Worm (Caenorhabditis elegans) whole organism, late embryonic: ENCODE measurements around the gene F16F9.3.

ENCODE experiments used
- K02D7.2 ChIP-seq: sonication (generic microtip); optimal IDR thresholded peaks from 2 replicates; lab custom pipeline; 2017; ENCODE audit warnings: mild to moderate bottlenecking, missing genetic modification characterization, missing compliant biosample characterization
- K09A11.1 ChIP-seq: sonication (generic microtip); optimal IDR thresholded peaks from 2 replicates; lab custom pipeline; 2017; ENCODE audit warnings: antibody characterized with exemption, mild to moderate bottlenecking, missing genetic modification characterization, missing compliant biosample characterization; ENCODE audit not compliant: insufficient read depth
- ceh-14 ChIP-seq: sonication (generic microtip); optimal IDR thresholded peaks from 2 replicates; lab custom pipeline; 2016; ENCODE audit warnings: missing genotype, missing genetic modification characterization, missing compliant biosample characterization
- ceh-18 ChIP-seq: sonication (generic microtip); optimal IDR thresholded peaks from 2 replicates; lab custom pipeline; 2016; ENCODE audit warnings: missing genetic modification characterization, missing compliant biosample characterization
- ceh-22 ChIP-seq: sonication (generic microtip); optimal IDR thresholded peaks from 2 replicates; lab custom pipeline; 2017; ENCODE audit warnings: missing biosample characterization, missing genetic modification characterization
- ceh-31 ChIP-seq: sonication (generic microtip); optimal IDR thresholded peaks from 2 replicates; lab custom pipeline; 2016; ENCODE audit warnings: missing genetic modification characterization, missing compliant biosample characterization
- ceh-34 ChIP-seq: sonication (generic microtip); optimal IDR thresholded peaks from 2 replicates; lab custom pipeline; 2016; ENCODE audit warnings: mild to moderate bottlenecking, missing genetic modification characterization, missing compliant biosample characterization
- ceh-45 ChIP-seq: fragments of 200-800 bp; sonication (Bioruptor generic); IDR thresholded peaks from 2 replicates; pipeline ENCODE4 v1.3.6; 2022; ENCODE audit warnings: missing genetic modification reagents, missing genetic modification characterization, missing compliant biosample characterization
- che-1 ChIP-seq: sonication (generic microtip); optimal IDR thresholded peaks from 2 replicates; lab custom pipeline; 2016; ENCODE audit warnings: mild to moderate bottlenecking, missing genetic modification characterization, missing compliant biosample characterization
- elt-2 ChIP-seq: sonication (generic microtip); optimal IDR thresholded peaks from 2 replicates; lab custom pipeline; 2016; ENCODE audit warnings: missing genetic modification reagents, missing genetic modification characterization, missing compliant biosample characterization
- fkh-10 ChIP-seq: fragments of 150-350 bp; optimal IDR thresholded peaks from 2 replicates; lab custom pipeline; 2014; ENCODE audit warnings: missing biosample characterization, missing genetic modification reagents, missing genetic modification characterization
- fkh-6 ChIP-seq: sonication (generic microtip); optimal IDR thresholded peaks from 2 replicates; lab custom pipeline; 2016; ENCODE audit warnings: missing genetic modification characterization, missing compliant biosample characterization
- gmeb-2 ChIP-seq: sonication (generic microtip); optimal IDR thresholded peaks from 2 replicates; lab custom pipeline; 2016; ENCODE audit warnings: missing genetic modification characterization, inconsistent platforms, missing compliant biosample characterization
- hlh-15 ChIP-seq: sonication (generic microtip); optimal IDR thresholded peaks from 2 replicates; lab custom pipeline; 2016; ENCODE audit warnings: missing genetic modification characterization, missing compliant biosample characterization
- lin-11 ChIP-seq: fragments of 200-800 bp; sonication (Bioruptor generic); optimal IDR thresholded peaks from 2 replicates; lab custom pipeline; 2018; ENCODE audit warnings: mild to moderate bottlenecking, missing genetic modification characterization, missing compliant biosample characterization
- madf-2 ChIP-seq: sonication (generic microtip); optimal IDR thresholded peaks from 2 replicates; lab custom pipeline; 2017; ENCODE audit warnings: missing genetic modification characterization, missing compliant biosample characterization
- mec-3 ChIP-seq: sonication (generic microtip); optimal IDR thresholded peaks from 2 replicates; lab custom pipeline; 2016; ENCODE audit warnings: borderline replicate concordance, missing genetic modification characterization, missing compliant biosample characterization
- nfya-1 ChIP-seq: sonication (generic microtip); optimal IDR thresholded peaks from 2 replicates; lab custom pipeline; 2017; ENCODE audit warnings: missing genetic modification characterization, mild to moderate bottlenecking, missing compliant biosample characterization, antibody characterized with exemption, moderate library complexity
- nhr-232 ChIP-seq: sonication (generic microtip); optimal IDR thresholded peaks from 2 replicates; lab custom pipeline; 2016; ENCODE audit warnings: missing genetic modification characterization, missing compliant biosample characterization
- npax-4 ChIP-seq: sonication (generic microtip); optimal IDR thresholded peaks from 2 replicates; lab custom pipeline; 2016; ENCODE audit warnings: missing genetic modification characterization, missing compliant biosample characterization
- pag-3 ChIP-seq: sonication (generic microtip); optimal IDR thresholded peaks from 2 replicates; lab custom pipeline; 2016; ENCODE audit warnings: missing compliant biosample characterization, missing genetic modification characterization, borderline replicate concordance
- pat-9 ChIP-seq: fragments of 200-800 bp; sonication (Bioruptor generic); optimal IDR thresholded peaks from 2 replicates; lab custom pipeline; 2018; ENCODE audit warnings: mild to moderate bottlenecking, missing genetic modification characterization, moderate library complexity, missing compliant biosample characterization
- pax-1 ChIP-seq: fragments of 150-350 bp; optimal IDR thresholded peaks from 2 replicates; lab custom pipeline; 2014; ENCODE audit warnings: missing biosample characterization, missing genetic modification characterization
- pha-4 ChIP-seq: fragments of 150-350 bp; optimal IDR thresholded peaks from 2 replicates; lab custom pipeline; 2018; ENCODE audit warnings: missing biosample characterization, missing genetic modification reagents, missing genetic modification characterization
- pqm-1 ChIP-seq: sonication (generic microtip); optimal IDR thresholded peaks from 2 replicates; lab custom pipeline; 2016; ENCODE audit warnings: missing genetic modification characterization, missing compliant biosample characterization
- rnt-1 ChIP-seq: sonication (generic microtip); optimal IDR thresholded peaks from 2 replicates; lab custom pipeline; 2016; ENCODE audit warnings: missing genetic modification characterization, missing compliant biosample characterization
- sdc-2 ChIP-seq: sonication (generic microtip); optimal IDR thresholded peaks from 2 replicates; lab custom pipeline; 2016; ENCODE audit warnings: missing genotype, missing genetic modification characterization, missing compliant biosample characterization
- sox-2 ChIP-seq: fragments of 200-800 bp; sonication (Bioruptor generic); IDR thresholded peaks from 2 replicates; pipeline ENCODE4 v1.3.6; 2022; ENCODE audit warnings: missing genetic modification reagents, missing genetic modification characterization, missing compliant biosample characterization
- sox-4 ChIP-seq: sonication (generic microtip); optimal IDR thresholded peaks from 2 replicates; lab custom pipeline; 2017; ENCODE audit warnings: mild to moderate bottlenecking, missing genetic modification characterization, inconsistent platforms, missing compliant biosample characterization
- syd-9 ChIP-seq: sonication (generic microtip); optimal IDR thresholded peaks from 2 replicates; lab custom pipeline; 2016; ENCODE audit warnings: mild to moderate bottlenecking, missing genetic modification characterization, moderate library complexity, missing compliant biosample characterization
- ttx-3 ChIP-seq: sonication (generic microtip); optimal IDR thresholded peaks from 2 replicates; lab custom pipeline; 2016; ENCODE audit warnings: missing genetic modification reagents, missing genetic modification characterization, missing compliant biosample characterization
- unc-3 ChIP-seq, 2 experiments: fragments of 200-800 bp in 1 of 2; sonication (Bioruptor generic) in 1 of 2; sonication (generic microtip) in 1 of 2; conservative IDR thresholded peaks in 1 of 2; optimal IDR thresholded peaks in 1 of 2; 2 replicates each; pipeline versions ENCODE4 v1.3.6 to Lab custom; 2016 to 2022; ENCODE audit warnings: missing compliant biosample characterization in 2 of 2, missing genetic modification characterization in 2 of 2, missing genetic modification reagents in 1 of 2
- unc-55 ChIP-seq: sonication (generic microtip); optimal IDR thresholded peaks from 2 replicates; lab custom pipeline; 2017; ENCODE audit warnings: missing biosample characterization, missing genetic modification reagents, missing genetic modification characterization
- unc-86 ChIP-seq: sonication (generic microtip); optimal IDR thresholded peaks from 2 replicates; lab custom pipeline; 2016; ENCODE audit warnings: missing genetic modification characterization, missing compliant biosample characterization
- ztf-16 ChIP-seq: sonication (generic microtip); optimal IDR thresholded peaks from 2 replicates; lab custom pipeline; 2017; ENCODE audit warnings: missing genetic modification characterization, missing compliant biosample characterization

Gene F16F9.3

ce11 chrX:8416819-8417218 lies 40.6 kb upstream of the F16F9.3 start, which contains the start of gene ced-8:
Gene ced-8 (minus strand): TSS chrX:8416919.
- TF ChIP-seq sox-2 (GFP tag; lab: Robert Waterston, UW) (no peak), ceh-31 (tag; lab: Kevin White, UChicago) (peak; percentile 31)
- TF ChIP-seq, all 69 proteins: peak for 1

- TF ChIP-seq npax-4 (tag; lab: Kevin White, UChicago), result no peak
- TF ChIP-seq pqm-1 (tag; lab: Kevin White, UChicago), result no peak
- no peak for TF ChIP-seq K09A11.1
- TF ChIP-seq fkh-6 (tag; lab: Kevin White, UChicago), result no peak
- TF ChIP-seq ztf-16, result no peak
- no peak for TF ChIP-seq fkh-10 (GFP tag; lab: Kevin White, UChicago)
- TF ChIP-seq rnt-1, result no peak
- no peak for TF ChIP-seq hlh-15 (tag; lab: Kevin White, UChicago)
Observed at ce11 chrX:8417727-8418126, 39.7 kb upstream of the F16F9.3 start.

DNA sequence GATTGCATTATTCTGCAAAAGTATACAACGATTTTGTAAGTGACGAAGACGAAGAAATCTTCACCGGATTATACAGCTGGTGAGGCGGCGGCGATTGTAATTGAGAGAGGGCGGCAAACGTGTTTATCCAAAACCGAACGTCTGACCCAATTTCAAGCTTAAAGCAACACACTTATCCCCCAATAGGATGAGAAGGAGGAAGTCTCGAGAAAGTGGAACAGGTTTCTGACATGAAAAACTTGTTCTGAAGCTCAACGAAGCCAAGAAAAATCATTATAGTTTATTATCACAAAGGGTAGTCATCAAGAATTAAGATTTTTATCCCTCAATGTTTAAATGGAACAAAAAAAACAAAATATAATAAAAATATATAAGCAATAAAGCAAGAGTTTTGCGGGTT lies 39.0 kb upstream of the F16F9.3 start, which contains the start of gene spp-13:
spp-13 (minus strand) TSS at position 143 of the 400 bp plus-strand sequence.
- no peak for TF ChIP-seq nhr-232 (tag; lab: Kevin White, UChicago)
- no peak for TF ChIP-seq ttx-3 (tag; lab: Kevin White, UChicago)
- TF ChIP-seq pat-9 (tag; lab: Kevin White, UChicago), result no peak
- TF ChIP-seq madf-2 (tag; lab: Kevin White, UChicago), result no peak
- TF ChIP-seq ceh-45 (GFP tag; lab: Robert Waterston, UW), result no peak
- TF ChIP-seq sox-4, result no peak

- TF ChIP-seq lin-11 (tag; lab: Kevin White, UChicago), result no peak
- TF ChIP-seq rnt-1, result no peak
- TF ChIP-seq unc-3 (GFP tag; conservative IDR thresholded peaks at IDR 0.05; lab: Robert Waterston, UW), result no peak
- TF ChIP-seq unc-3 (tag; optimal IDR thresholded peaks at IDR 0.05; lab: Kevin White, UChicago), result no peak
- no peak for TF ChIP-seq elt-2
- no peak for TF ChIP-seq gmeb-2 (tag; lab: Kevin White, UChicago)
- no peak for TF ChIP-seq ceh-31 (tag; lab: Kevin White, UChicago)
- TF ChIP-seq K02D7.2 (tag; lab: Kevin White, UChicago), result no peak
- no peak for TF ChIP-seq ceh-18 (tag; lab: Kevin White, UChicago)
- TF ChIP-seq fkh-10 (GFP tag; lab: Kevin White, UChicago), result no peak
- TF ChIP-seq K09A11.1, result no peak
- no peak for TF ChIP-seq sdc-2
- TF ChIP-seq unc-55 (GFP tag; lab: Kevin White, UChicago), result no peak
- TF ChIP-seq pag-3 (tag; lab: Kevin White, UChicago), result no peak
- TF ChIP-seq pha-4 (tag; lab: Kevin White, UChicago), result no peak
- no peak for TF ChIP-seq sox-4
- no peak for TF ChIP-seq pax-1 (tag; lab: Kevin White, UChicago)
- TF ChIP-seq ceh-22, result no peak
- TF ChIP-seq ceh-34 (tag; lab: Kevin White, UChicago), result no peak
Observed at ce11 chrX:8419252-8419651, 38.2 kb upstream of the F16F9.3 start.

DNA sequence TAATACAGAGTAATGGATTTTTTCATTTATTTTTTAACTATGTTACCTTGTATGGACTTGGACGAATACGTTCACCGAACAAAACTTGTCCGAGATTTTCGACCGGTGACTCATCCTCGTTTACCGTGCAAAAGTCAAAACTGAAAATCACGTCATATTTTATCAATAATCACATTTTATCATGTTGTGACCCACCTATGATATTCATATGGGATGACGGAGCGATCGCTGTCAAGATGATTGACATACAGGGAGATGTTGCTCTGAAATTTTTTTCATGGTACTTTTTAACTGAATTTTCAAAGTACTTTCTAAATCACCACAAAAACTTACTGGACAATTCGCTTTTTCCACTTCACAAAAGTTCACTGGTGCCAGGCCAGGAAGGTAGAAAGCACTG lies 35.8 kb upstream of the F16F9.3 start:
- TF ChIP-seq npax-4 (tag; lab: Kevin White, UChicago) (no peak), che-1 (tag; lab: Kevin White, UChicago) (no peak), unc-86 (tag; lab: Kevin White, UChicago) (no peak), syd-9 (no peak), nfya-1 (tag; lab: Kevin White, UChicago) (no peak), mec-3 (tag; lab: Kevin White, UChicago) (no peak), K09A11.1 (no peak), ceh-14 (tag; lab: Kevin White, UChicago) (no peak)
